Fruit fly (Drosophila melanogaster) whole organism, wandering third instar larva: Measurements from ENCODE around the gene CG43294.

Experiments
- Abd-B ChIP-seq: fragments of >200 bp; optimal IDR thresholded peaks from 2 replicates; lab custom pipeline; 2017; ENCODE audit warnings: missing biosample characterization, missing genetic modification characterization
- CG32264 ChIP-seq: fragments of 200-800 bp; sonication (Bioruptor generic); optimal IDR thresholded peaks from 2 replicates; lab custom pipeline; 2016; ENCODE audit warnings: missing biosample characterization, missing genetic modification characterization
- CG9705 ChIP-seq: fragments of 200-800 bp; sonication (Bioruptor generic); optimal IDR thresholded peaks from 2 replicates; lab custom pipeline; 2018; ENCODE audit warnings: missing biosample characterization, mild to moderate bottlenecking, missing genetic modification characterization
- CrebA ChIP-seq: fragments of 200-800 bp; sonication (Bioruptor generic); optimal IDR thresholded peaks from 2 replicates; lab custom pipeline; 2016; ENCODE audit warnings: missing biosample characterization, mild to moderate bottlenecking, missing genetic modification characterization, borderline replicate concordance
- Dfd ChIP-seq: fragments of >200 bp; optimal IDR thresholded peaks from 2 replicates; lab custom pipeline; 2017; ENCODE audit warnings: missing biosample characterization, missing genetic modification characterization
- Dif ChIP-seq: fragments of 200-275, 200-300 bp; sonication (Bioruptor generic); optimal IDR thresholded peaks from 2 replicates; lab custom pipeline; 2018; ENCODE audit warnings: missing biosample characterization, missing genetic modification characterization; ENCODE audit not compliant: partially characterized antibody
- HLH106 ChIP-seq: fragments of 200-800 bp; optimal IDR thresholded peaks from 3 replicates; lab custom pipeline; 2019; ENCODE audit warnings: missing biosample characterization, mild to moderate bottlenecking, missing genetic modification characterization, moderate library complexity
- Hnf4 ChIP-seq: fragments of 200-800 bp; sonication (Bioruptor generic); optimal IDR thresholded peaks from 2 replicates; lab custom pipeline; 2016; ENCODE audit warnings: missing biosample characterization, mild to moderate bottlenecking, missing genetic modification characterization
- Hr78 ChIP-seq: fragments of >200 bp; optimal IDR thresholded peaks from 2 replicates; lab custom pipeline; 2017; ENCODE audit warnings: missing biosample characterization, missing genetic modification characterization
- Hr83 ChIP-seq: fragments of 200-300 bp; sonication (Bioruptor generic); optimal IDR thresholded peaks from 2 replicates; lab custom pipeline; 2016; ENCODE audit warnings: missing biosample characterization, mild to moderate bottlenecking, missing genetic modification characterization, moderate library complexity; ENCODE audit not compliant: poor library complexity, severe bottlenecking
- N ChIP-seq: fragments of >200 bp; optimal IDR thresholded peaks from 2 replicates; lab custom pipeline; 2018; ENCODE audit warnings: missing biosample characterization, missing external identifiers, missing genetic modification characterization
- OdsH ChIP-seq: fragments of 200-800 bp; sonication (Bioruptor generic); optimal IDR thresholded peaks from 2 replicates; lab custom pipeline; 2016; ENCODE audit warnings: missing biosample characterization, mild to moderate bottlenecking, missing genetic modification characterization
- Rel ChIP-seq, 2 experiments: fragments of 200-800 bp; sonication (Bioruptor generic) in 1 of 2; optimal IDR thresholded peaks; 2 replicates in 1 of 2; 3 replicates in 1 of 2; lab custom pipeline; 2016 to 2019; ENCODE audit warnings: mild to moderate bottlenecking in 2 of 2, missing biosample characterization in 2 of 2, missing genetic modification characterization in 2 of 2, moderate library complexity in 1 of 2
- Sp1 ChIP-seq: fragments of 200-800 bp; sonication (Bioruptor generic); optimal IDR thresholded peaks from 3 replicates; lab custom pipeline; 2019; ENCODE audit warnings: missing biosample characterization, mild to moderate bottlenecking, missing genetic modification characterization, moderate library complexity
- Vsx2 ChIP-seq: fragments of 200-300, 225-300 bp; sonication (Bioruptor generic); optimal IDR thresholded peaks from 2 replicates; lab custom pipeline; 2018; ENCODE audit warnings: missing biosample characterization, missing genetic modification characterization; ENCODE audit not compliant: partially characterized antibody
- br ChIP-seq: fragments of 200-800 bp; sonication (Bioruptor generic); optimal IDR thresholded peaks from 2 replicates; lab custom pipeline; 2016; ENCODE audit warnings: missing biosample characterization, missing genetic modification characterization
- brk ChIP-seq: fragments of 200-800 bp; sonication (Bioruptor generic); optimal IDR thresholded peaks from 2 replicates; lab custom pipeline; 2016; ENCODE audit warnings: missing biosample characterization, mild to moderate bottlenecking, missing genetic modification characterization
- dl ChIP-seq, 2 experiments: fragments of 175-275, 200-275 bp in 1 of 2; fragments of 200-275 bp in 1 of 2; sonication (Bioruptor generic); optimal IDR thresholded peaks; lab custom pipeline; 2018; ENCODE audit warnings: mild to moderate bottlenecking in 2 of 2, missing biosample characterization in 2 of 2, missing genetic modification characterization in 2 of 2, moderate library complexity in 2 of 2; ENCODE audit not compliant: partially characterized antibody in 2 of 2, insufficient read depth in 1 of 2
- dmrt93B ChIP-seq: fragments of 200-800 bp; sonication (Bioruptor generic); optimal IDR thresholded peaks from 2 replicates; lab custom pipeline; 2018; ENCODE audit warnings: missing biosample characterization, mild to moderate bottlenecking, missing genetic modification characterization
- dsf ChIP-seq: sonication (Bioruptor generic); optimal IDR thresholded peaks from 2 replicates; lab custom pipeline; 2016; ENCODE audit warnings: missing biosample characterization, missing genetic modification characterization, borderline replicate concordance
- ey ChIP-seq: fragments of 200-800 bp; sonication (Bioruptor generic); optimal IDR thresholded peaks from 2 replicates; lab custom pipeline; 2016; ENCODE audit warnings: missing biosample characterization, missing genetic modification characterization
- fru ChIP-seq: fragments of 200-800 bp; sonication (Bioruptor generic); optimal IDR thresholded peaks from 3 replicates; lab custom pipeline; 2016; ENCODE audit warnings: missing biosample characterization, mild to moderate bottlenecking, missing genetic modification characterization
- h ChIP-seq: fragments of 200-800 bp; sonication (Bioruptor generic); optimal IDR thresholded peaks from 3 replicates; lab custom pipeline; 2016; ENCODE audit warnings: missing biosample characterization, mild to moderate bottlenecking, missing genetic modification characterization
- jim ChIP-seq: fragments of 175-275, 200-325 bp; sonication (Bioruptor generic); optimal IDR thresholded peaks from 2 replicates; lab custom pipeline; 2016; ENCODE audit warnings: missing biosample characterization, mild to moderate bottlenecking, missing genetic modification characterization
- lola ChIP-seq: fragments of >200 bp; optimal IDR thresholded peaks from 2 replicates; lab custom pipeline; 2017; ENCODE audit warnings: missing biosample characterization, missing genetic modification characterization
- pan ChIP-seq: fragments of >200 bp; optimal IDR thresholded peaks from 2 replicates; lab custom pipeline; 2017
- psq ChIP-seq: fragments of 200-800 bp; sonication (Bioruptor generic); optimal IDR thresholded peaks from 3 replicates; lab custom pipeline; 2017; ENCODE audit warnings: missing biosample characterization, mild to moderate bottlenecking, missing genetic modification characterization, moderate library complexity
- rgr ChIP-seq: fragments of 200-800 bp; sonication (Bioruptor generic); optimal IDR thresholded peaks from 3 replicates; lab custom pipeline; 2016; ENCODE audit warnings: missing biosample characterization, mild to moderate bottlenecking, missing genetic modification characterization
- sage ChIP-seq: fragments of 200-800 bp; sonication (Bioruptor generic); optimal IDR thresholded peaks from 2 replicates; lab custom pipeline; 2016; ENCODE audit warnings: missing biosample characterization, mild to moderate bottlenecking, missing genetic modification characterization
- tai ChIP-seq: sonication (Bioruptor generic); optimal IDR thresholded peaks from 2 replicates; lab custom pipeline; 2016; ENCODE audit warnings: missing biosample characterization, missing genetic modification characterization

CG43294 gene

DNA sequence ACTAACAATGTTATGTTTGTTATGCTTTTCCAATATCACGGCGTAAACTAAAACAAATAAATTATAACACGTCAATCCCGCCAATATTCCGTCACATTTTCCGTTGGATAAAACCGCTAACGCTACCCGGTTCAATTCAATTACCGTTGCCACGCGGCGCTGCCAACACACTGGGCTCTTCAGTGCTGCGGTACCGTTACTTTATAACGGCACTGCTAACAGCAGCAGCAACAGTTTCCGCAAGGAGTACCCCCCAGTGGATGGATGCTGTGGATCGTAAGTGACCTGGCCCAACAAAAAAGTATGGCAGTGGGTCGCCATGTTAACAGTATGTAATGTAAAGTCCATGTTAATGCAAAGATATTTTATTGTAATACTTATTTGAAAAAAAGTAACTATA is 19.4 kb upstream of the CG43294 start, which contains the start of gene CG44837:
CG44837 (minus strand) TSS at position 157 of the 400 bp plus-strand sequence.
- no peak for TF ChIP-seq Sp1 (GFP tag; lab: Kevin White, UChicago)

DNA sequence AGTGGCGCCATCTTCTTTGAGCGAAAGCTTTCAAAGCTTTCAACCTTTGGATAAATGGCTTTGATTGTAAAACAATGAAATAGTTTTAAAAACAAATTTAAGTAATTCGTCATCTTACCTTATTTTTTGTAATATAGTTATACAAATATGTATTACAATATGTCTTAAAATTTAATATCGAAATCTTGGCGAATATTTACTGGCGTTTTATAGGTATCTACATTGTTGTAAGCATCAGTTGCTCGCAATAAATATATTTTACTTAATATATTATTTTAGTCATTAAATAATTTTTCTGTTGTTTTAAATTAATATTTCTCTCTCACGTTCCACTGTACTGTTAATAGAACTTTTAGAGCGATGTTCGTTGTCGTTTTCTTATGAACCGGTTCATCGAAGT is 16.5 kb upstream of the CG43294 start, which contains the start of gene Rpt4R:
Rpt4R (plus strand) TSS at position 301 of the 400 bp plus-strand sequence.
- no peak for TF ChIP-seq CG32264 (GFP tag; lab: Kevin White, UChicago)

dm6 chr3L:11944752-11945151 is 13.3 kb upstream of the CG43294 start, which contains the start of gene CG5883:
Gene CG5883, minus strand, starts transcription at chr3L:11944852.
- no peak for TF ChIP-seq Hr78
- TF ChIP-seq sage (GFP tag; lab: Kevin White, UChicago) = no peak
- no peak for TF ChIP-seq N (GFP tag; lab: Kevin White, UChicago)
- no peak for TF ChIP-seq CG32264 (GFP tag; lab: Kevin White, UChicago)
- TF ChIP-seq Dif (GFP tag; lab: Kevin White, UChicago) = no peak
- TF ChIP-seq psq (GFP tag; lab: Kevin White, UChicago) = no peak
- no peak for TF ChIP-seq dsf (GFP tag; lab: Kevin White, UChicago)
- TF ChIP-seq lola (GFP tag; lab: Kevin White, UChicago) = no peak
- no peak for TF ChIP-seq HLH106 (tag; lab: Kevin White, UChicago)
- no peak for TF ChIP-seq pan (lab: Kevin White, UChicago)
- no peak for TF ChIP-seq CrebA (GFP tag; lab: Kevin White, UChicago)

DNA sequence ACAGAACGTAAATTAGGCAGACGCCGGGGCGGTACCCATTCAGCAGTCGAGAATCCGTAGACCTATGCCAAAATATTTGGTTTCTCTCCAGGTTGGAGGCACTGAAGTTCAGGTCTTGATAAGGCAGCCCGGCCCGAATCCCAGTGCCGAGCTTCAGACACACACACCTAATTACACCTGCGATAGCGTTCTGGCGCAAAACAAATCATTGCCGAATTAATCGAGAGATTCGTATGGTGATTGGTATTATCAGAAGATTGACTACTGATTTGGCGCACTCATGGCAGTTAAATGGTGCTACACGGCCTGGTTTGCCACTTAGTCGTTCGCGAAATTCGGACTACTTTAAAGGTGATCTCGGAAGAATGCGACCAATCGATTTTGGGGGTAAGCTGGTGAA is 10.7 kb upstream of the CG43294 start, which contains the start of gene CG7252:
CG7252 (plus strand) TSS at position 319 of the 400 bp plus-strand sequence.
- TF ChIP-seq brk (GFP tag; lab: Kevin White, UChicago) = no peak
- TF ChIP-seq Hr78 = no peak
- no peak for TF ChIP-seq dl (GFP tag; optimal IDR thresholded peaks at IDR 0.05; lab: Kevin White, UChicago; ENCODE audit: insufficient read depth in 1 of 2, partially characterized antibody in 2 of 2)
- no peak for TF ChIP-seq Hnf4 (GFP tag; lab: Kevin White, UChicago)
- TF ChIP-seq h (GFP tag; lab: Kevin White, UChicago) = peak; percentile 13
- no peak for TF ChIP-seq jim (GFP tag; lab: Kevin White, UChicago)

DNA sequence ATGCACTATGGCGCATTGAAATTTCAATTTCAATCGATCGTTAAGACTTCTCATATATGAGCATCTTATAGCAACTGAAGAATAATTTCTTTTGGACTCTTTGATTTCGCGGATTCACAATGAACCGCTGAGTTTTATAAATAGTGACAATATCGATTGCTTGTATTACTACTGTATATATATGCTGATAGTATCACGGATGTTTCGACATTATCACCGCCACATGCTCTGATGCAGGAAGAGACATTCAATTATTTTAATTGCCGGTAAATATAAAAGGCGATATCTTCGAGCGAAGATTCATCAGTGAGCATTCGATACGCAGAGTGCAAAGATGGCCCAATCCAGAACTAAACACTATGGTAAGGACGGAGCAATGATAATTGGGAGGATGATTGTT is 8.5 kb upstream of the CG43294 start, which contains the start of gene CG17826:
CG17826 (plus strand) TSS at position 301 of the 400 bp plus-strand sequence.
- no peak for TF ChIP-seq Hnf4 (GFP tag; lab: Kevin White, UChicago)
- TF ChIP-seq Hr83 (GFP tag; lab: Kevin White, UChicago) = no peak
- no peak for TF ChIP-seq jim (GFP tag; lab: Kevin White, UChicago)
- no peak for TF ChIP-seq lola (GFP tag; lab: Kevin White, UChicago)
- no peak for TF ChIP-seq dmrt93B (GFP tag; lab: Kevin White, UChicago)
- TF ChIP-seq Rel (GFP tag; optimal IDR thresholded peaks at IDR 0.05; lab: Kevin White, UChicago) = no peak
- no peak for TF ChIP-seq Rel (tag; optimal IDR thresholded peaks at IDR 0.05; lab: Kevin White, UChicago)
- TF ChIP-seq rgr (GFP tag; lab: Kevin White, UChicago) = no peak
- no peak for TF ChIP-seq Vsx2 (GFP tag; lab: Kevin White, UChicago)
- no peak for TF ChIP-seq br (GFP tag; lab: Kevin White, UChicago)
- TF ChIP-seq Abd-B (GFP tag; lab: Kevin White, UChicago) = no peak
- TF ChIP-seq N (GFP tag; lab: Kevin White, UChicago) = no peak
- no peak for TF ChIP-seq Sp1 (GFP tag; lab: Kevin White, UChicago)
- TF ChIP-seq ey (GFP tag; lab: Kevin White, UChicago) = no peak
- no peak for TF ChIP-seq CG9705 (GFP tag; lab: Kevin White, UChicago)

dm6 chr3L:11953217-11953616 is 4.9 kb upstream of the CG43294 start, which contains the start of gene obst-G:
Gene obst-G, minus strand, starts transcription at chr3L:11953317.
- TF ChIP-seq CG9705 (GFP tag; lab: Kevin White, UChicago) (no peak), sage (GFP tag; lab: Kevin White, UChicago) (no peak), tai (GFP tag; lab: Kevin White, UChicago) (no peak), Dfd (GFP tag; lab: Kevin White, UChicago) (no peak), fru (GFP tag; lab: Kevin White, UChicago) (no peak), lola (GFP tag; lab: Kevin White, UChicago) (no peak), CG32264 (GFP tag; lab: Kevin White, UChicago) (no peak), dl (GFP tag; optimal IDR thresholded peaks at IDR 0.05; lab: Kevin White, UChicago; ENCODE audit: insufficient read depth in 1 of 2, partially characterized antibody in 2 of 2) (no peak), brk (GFP tag; lab: Kevin White, UChicago) (no peak), OdsH (GFP tag; lab: Kevin White, UChicago) (no peak), ey (GFP tag; lab: Kevin White, UChicago) (no peak), HLH106 (tag; lab: Kevin White, UChicago) (no peak)
